Fruit fly (Drosophila melanogaster): Measurements from ENCODE around the gene ND-MNLL.

ND-MNLL gene

DNA sequence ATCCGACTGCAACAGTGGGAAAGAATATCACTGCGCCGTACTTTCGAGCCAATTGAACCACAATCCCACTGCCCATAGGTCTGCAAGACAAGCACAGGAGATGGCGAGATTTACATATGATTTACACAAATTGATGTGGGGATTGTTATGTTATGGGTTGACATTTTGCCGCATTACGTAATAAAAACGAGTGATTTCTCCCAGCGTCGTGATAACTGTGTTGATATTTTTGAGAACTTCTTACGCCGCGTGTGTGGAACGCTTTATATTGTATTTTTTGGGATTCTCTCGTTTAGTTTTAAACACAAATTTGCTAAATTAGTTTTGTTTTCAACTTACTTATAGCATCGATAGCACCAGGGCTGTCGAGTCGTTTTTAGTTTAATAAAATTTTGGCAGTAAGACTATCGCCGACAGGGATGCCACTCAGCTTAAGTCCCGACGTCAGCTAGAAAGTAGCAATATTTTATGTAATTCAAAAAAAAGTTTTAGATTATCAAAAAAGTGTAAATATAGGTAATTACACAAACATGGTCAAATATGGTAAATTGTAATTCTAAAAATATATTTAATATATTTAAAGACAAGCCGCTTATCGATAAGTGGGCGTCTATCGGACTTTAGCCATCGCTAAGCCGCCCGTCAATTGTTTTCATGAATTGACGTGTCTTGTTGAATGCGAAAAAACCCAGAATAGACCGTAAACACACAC is at the start of gene ND-MNLL, which contains the start of the genes CG45089 and p115:
Gene ND-MNLL (minus strand): TSS at position 388 of the 712 bp plus-strand sequence.
Gene CG45089 (minus strand): TSS at position 388 of the 712 bp plus-strand sequence.
Gene p115 (plus strand): TSS at position 621 of the 712 bp plus-strand sequence.
- no peak for TF ChIP-seq CTCF (optimal IDR thresholded peaks at IDR 0.05)
- no peak for TF ChIP-seq CG8478 (optimal IDR thresholded peaks at IDR 0.05)

- no peak for TF ChIP-seq CG8478 (optimal IDR thresholded peaks at IDR 0.05)
- TF ChIP-seq CTCF (optimal IDR thresholded peaks at IDR 0.05): no peak
These were observed 44.8 kb upstream of the ND-MNLL start for dm6 chrX:7938482-7938804.

- no peak for TF ChIP-seq CG8478 (optimal IDR thresholded peaks at IDR 0.05)
- no peak for TF ChIP-seq CTCF (optimal IDR thresholded peaks at IDR 0.05)
These were observed 44.2 kb upstream of the ND-MNLL start for dm6 chrX:7937588-7938481.

DNA sequence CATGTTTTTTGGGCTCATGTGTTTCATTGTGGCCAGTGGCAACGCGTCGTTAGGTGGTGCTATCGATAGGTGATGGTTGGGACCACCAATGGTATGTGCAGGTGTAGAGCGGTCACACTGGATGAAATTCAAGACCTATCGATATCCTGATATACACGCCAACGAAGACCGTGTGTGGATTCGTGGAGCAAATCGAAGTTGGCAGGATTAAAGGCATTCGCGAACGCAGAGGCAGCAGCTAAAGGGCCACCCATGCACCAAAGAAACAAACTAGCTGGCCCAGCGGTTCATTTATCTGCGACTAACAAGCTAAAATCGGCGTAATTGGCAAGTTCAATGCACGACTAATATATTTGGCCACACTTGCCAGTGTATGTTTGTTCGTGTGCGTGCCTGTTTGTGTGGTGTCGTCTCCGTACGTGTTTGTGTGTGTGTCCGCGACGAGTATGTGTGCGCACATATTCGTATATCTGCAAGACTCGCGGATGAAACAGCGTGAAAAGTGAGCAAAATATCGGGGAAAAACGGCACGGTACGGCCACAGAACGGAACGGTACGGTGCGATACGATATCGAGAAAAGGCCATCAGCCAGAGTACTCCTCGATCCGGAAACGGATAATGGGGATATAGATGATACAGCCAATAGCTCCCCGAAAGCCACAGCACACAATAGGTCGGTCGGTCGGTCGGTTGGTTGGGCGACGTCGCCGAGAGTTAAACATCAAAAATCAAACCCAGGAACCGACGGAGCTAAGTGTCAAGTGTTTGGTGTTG is 42.4 kb upstream of the ND-MNLL start, which contains the start of gene Ubr3:
Gene Ubr3 (plus strand): TSS at position 99 of the 775 bp plus-strand sequence.
- no peak for TF ChIP-seq CG8478 (optimal IDR thresholded peaks at IDR 0.05)
- TF ChIP-seq CTCF (optimal IDR thresholded peaks at IDR 0.05): no peak

DNA sequence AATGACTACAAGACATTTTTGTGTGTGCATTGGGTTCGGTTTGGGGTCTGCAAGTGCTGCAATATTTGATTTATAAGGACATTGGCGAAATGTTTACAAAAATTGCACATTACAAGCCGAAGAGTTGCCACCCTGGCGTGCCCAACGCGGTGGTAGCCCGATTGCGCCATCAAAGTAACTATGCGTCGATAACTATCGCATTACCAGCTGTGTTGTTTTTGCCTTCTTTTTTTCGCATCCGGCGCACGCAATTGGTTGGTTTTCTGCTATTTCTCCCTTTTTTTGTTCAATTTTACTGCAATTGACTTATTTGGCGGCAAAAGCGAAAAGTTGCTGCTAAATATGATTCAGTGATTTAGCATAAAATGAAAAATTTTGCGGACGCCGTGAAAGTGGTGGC is 41.1 kb upstream of the ND-MNLL start, which contains the start of gene RpS14b:
Gene RpS14b (plus strand): TSS at position 220 of the 400 bp plus-strand sequence.
- TF ChIP-seq CTCF (optimal IDR thresholded peaks at IDR 0.05): peak in 1 of 2 experiments; percentile 15
- no peak for TF ChIP-seq CG8478 (optimal IDR thresholded peaks at IDR 0.05)

- TF ChIP-seq CTCF (optimal IDR thresholded peaks at IDR 0.05) (peak in 1 of 2 experiments; percentile 34), CG8478 (optimal IDR thresholded peaks at IDR 0.05) (no peak)
These were observed 39.8 kb upstream of the ND-MNLL start, which contains the start of the genes Dhdds and RpS14a for dm6 chrX:7933210-7933915. Gene Dhdds, minus strand, starts transcription at chrX:7933351. Gene RpS14a, plus strand, starts transcription at chrX:7933742.

DNA sequence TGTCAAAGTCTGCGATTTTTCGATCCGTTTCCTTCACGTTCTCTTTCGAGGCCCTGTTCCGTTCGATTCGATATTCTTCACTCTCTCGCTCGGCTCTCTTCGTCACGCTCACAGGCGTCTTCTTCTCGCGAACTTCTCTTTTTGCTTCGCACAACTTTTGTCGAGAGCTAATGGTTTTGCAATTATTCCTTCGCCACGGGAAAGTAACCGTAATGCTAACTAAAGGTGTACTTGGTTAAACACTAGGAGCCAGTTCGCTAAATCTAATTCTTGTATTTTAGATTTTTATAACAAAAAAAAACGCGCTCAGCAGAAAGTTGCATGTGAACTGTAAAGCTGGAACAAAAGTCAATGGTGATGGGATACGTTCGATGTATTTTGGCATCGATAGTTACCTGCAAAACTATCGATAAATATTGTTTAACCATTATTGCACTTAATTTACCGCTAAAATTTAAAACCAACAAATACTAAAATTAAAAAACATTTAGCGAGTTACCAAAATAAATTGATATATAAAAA is 37.5 kb upstream of the ND-MNLL start, which contains the start of gene mahe:
Gene mahe (minus strand): TSS at position 355 of the 522 bp plus-strand sequence.
- TF ChIP-seq CG8478 (optimal IDR thresholded peaks at IDR 0.05) (no peak), CTCF (optimal IDR thresholded peaks at IDR 0.05) (no peak)

dm6 chrX:7930236-7931027 is 36.8 kb upstream of the ND-MNLL start:
- TF ChIP-seq CG8478 (optimal IDR thresholded peaks at IDR 0.05) (no peak), CTCF (optimal IDR thresholded peaks at IDR 0.05) (no peak)

DNA sequence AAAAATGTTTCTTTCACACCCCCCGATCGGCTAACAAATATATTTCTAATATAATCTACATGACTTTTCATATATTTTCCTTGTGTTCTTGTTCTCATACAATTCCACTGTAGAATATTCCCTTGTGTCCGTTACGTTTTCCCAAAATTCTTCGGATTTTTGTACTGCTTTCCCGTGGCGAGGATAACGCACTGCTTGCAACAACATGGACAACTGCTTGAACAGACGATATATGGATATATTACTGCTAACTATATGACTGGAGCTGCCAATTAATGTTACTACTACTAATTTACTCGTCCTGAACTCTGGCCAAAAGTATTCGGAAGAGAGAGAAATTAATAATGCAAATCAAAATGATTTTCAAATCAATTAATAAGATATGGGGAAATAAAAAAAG is 31.3 kb upstream of the ND-MNLL start:
- TF ChIP-seq CTCF (optimal IDR thresholded peaks at IDR 0.05): no peak
- no peak for TF ChIP-seq CG8478 (optimal IDR thresholded peaks at IDR 0.05)

dm6 chrX:7923063-7923462 is 29.5 kb upstream of the ND-MNLL start:
- TF ChIP-seq CTCF (optimal IDR thresholded peaks at IDR 0.05) (no peak), CG8478 (optimal IDR thresholded peaks at IDR 0.05) (no peak)

dm6 chrX:7920081-7920688 is 26.6 kb upstream of the ND-MNLL start, which contains the start of the genes hdm and Ykt6:
Gene hdm, minus strand, starts transcription at chrX:7920131.
Gene Ykt6, plus strand, starts transcription at chrX:7920409.
- TF ChIP-seq CG8478 (optimal IDR thresholded peaks at IDR 0.05): no peak
- TF ChIP-seq CTCF (optimal IDR thresholded peaks at IDR 0.05): peak in 1 of 2 experiments; percentile 2

dm6 chrX:7911983-7912630 is 18.5 kb upstream of the ND-MNLL start, which contains the start of gene snz:
Gene snz, plus strand, starts transcription at chrX:7912089.
- TF ChIP-seq CG8478 (optimal IDR thresholded peaks at IDR 0.05): no peak
- TF ChIP-seq CTCF (optimal IDR thresholded peaks at IDR 0.05): no peak
